Worm (Caenorhabditis elegans) whole organism, L3 larva: ENCODE results near the gene cwp-4.

Experiments
- R02D3.7 ChIP-seq: fragments of 150-350 bp; optimal IDR thresholded peaks from 2 replicates; lab custom pipeline; 2014; ENCODE audit warnings: missing biosample characterization, missing genetic modification characterization
- ama-1 ChIP-seq: fragments of 150-350 bp; optimal IDR thresholded peaks from 2 replicates; lab custom pipeline; 2018
- ceh-82 ChIP-seq: fragments of 150-350 bp; optimal IDR thresholded peaks from 2 replicates; lab custom pipeline; 2014; ENCODE audit warnings: missing biosample characterization, missing genetic modification characterization
- elt-1 ChIP-seq: fragments of 150-350 bp; optimal IDR thresholded peaks from 2 replicates; lab custom pipeline; 2014; ENCODE audit warnings: missing biosample characterization, missing genetic modification characterization
- jun-1 ChIP-seq: fragments of 150-350 bp; optimal IDR thresholded peaks from 2 replicates; lab custom pipeline; 2014; ENCODE audit warnings: missing biosample characterization, missing genetic modification reagents, missing genetic modification characterization
- mdl-1 ChIP-seq: fragments of 150-350 bp; optimal IDR thresholded peaks from 2 replicates; lab custom pipeline; 2014; ENCODE audit warnings: missing biosample characterization, missing genetic modification characterization
- nhr-237 ChIP-seq: fragments of 150-350 bp; optimal IDR thresholded peaks from 2 replicates; lab custom pipeline; 2014; ENCODE audit warnings: missing biosample characterization, missing genetic modification characterization
- skn-1 ChIP-seq: fragments of 150-350 bp; optimal IDR thresholded peaks from 2 replicates; lab custom pipeline; 2014; ENCODE audit warnings: missing biosample characterization, missing genetic modification characterization
- ztf-11 ChIP-seq: fragments of 150-350 bp; optimal IDR thresholded peaks from 2 replicates; lab custom pipeline; 2014; ENCODE audit warnings: missing biosample characterization, missing genetic modification characterization

- TF ChIP-seq nhr-237 (tag; lab: Kevin White, UChicago): no peak
- no peak for TF ChIP-seq jun-1 (tag; lab: Kevin White, UChicago)
- TF ChIP-seq R02D3.7 (tag; lab: Kevin White, UChicago): no peak
- TF ChIP-seq skn-1: no peak
- no peak for TF ChIP-seq ama-1 (lab: Kevin White, UChicago)
- TF ChIP-seq mdl-1 (tag; lab: Kevin White, UChicago): no peak
- TF ChIP-seq ceh-82 (tag; lab: Kevin White, UChicago): no peak
- TF ChIP-seq elt-1 (tag; lab: Kevin White, UChicago): no peak
- no peak for TF ChIP-seq ztf-11 (tag; lab: Kevin White, UChicago)
Measured at ce11 chrV:5038449-5038848, 15.0 kb upstream of the cwp-4 start.
